Fruit fly (Drosophila melanogaster): ENCODE results near the gene S.
A peak's percentile ranks its signal among the peaks of the same experiment; 100 is the strongest.

Gene S

dm6 chr2L:1094724-1095123 lies 17.1 kb upstream of the S start (continued):
- TF ChIP-seq z (GFP tag; IDR thresholded peaks at IDR 0.05) (no peak), twi (tag; optimal IDR thresholded peaks at IDR 0.05) (no peak), grn (GFP tag; optimal IDR thresholded peaks at IDR 0.05) (no peak), HLH54F (GFP tag; optimal IDR thresholded peaks at IDR 0.05) (no peak), oc (tag; optimal IDR thresholded peaks at IDR 0.05) (peak; percentile 50), Max (GFP tag; optimal IDR thresholded peaks at IDR 0.05) (no peak), Poxn (GFP tag; IDR thresholded peaks at IDR 0.05) (no peak), CG11085 (GFP tag; IDR thresholded peaks at IDR 0.05) (no peak), zen (tag; optimal IDR thresholded peaks at IDR 0.05) (no peak), CG33557 (GFP tag; optimal IDR thresholded peaks at IDR 0.05) (no peak), ham (GFP tag; IDR thresholded peaks at IDR 0.05) (no peak), Spps (tag; optimal IDR thresholded peaks at IDR 0.05) (no peak), CTCF (GFP tag; optimal IDR thresholded peaks at IDR 0.05) (no peak), ab (GFP tag; optimal IDR thresholded peaks at IDR 0.05) (no peak), CG11560 (tag; IDR thresholded peaks at IDR 0.05) (no peak), Dbx (GFP tag; IDR thresholded peaks at IDR 0.05) (no peak), Mad (GFP tag; optimal IDR thresholded peaks at IDR 0.05) (no peak), Ssrp (tag; optimal IDR thresholded peaks at IDR 0.05) (no peak), bbx (GFP tag; IDR thresholded peaks at IDR 0.05; ENCODE audit: partially characterized antibody) (no peak), mld (GFP tag; IDR thresholded peaks at IDR 0.05; ENCODE audit: partially characterized antibody) (no peak), Hsf (GFP tag; optimal IDR thresholded peaks at IDR 0.05) (no peak), CG9797 (GFP tag; optimal IDR thresholded peaks at IDR 0.05) (no peak), CG11456 (GFP tag; IDR thresholded peaks at IDR 0.05) (peak; percentile 37; the same call in 1 of the 3 replicates), CG6813 (GFP tag; optimal IDR thresholded peaks at IDR 0.05) (peak; percentile 65), kay (GFP tag; optimal IDR thresholded peaks at IDR 0.05) (no peak), HmgD (GFP tag; optimal IDR thresholded peaks at IDR 0.05) (no peak), chinmo (GFP tag; IDR thresholded peaks at IDR 0.05; ENCODE audit: partially characterized antibody) (no peak), sob (GFP tag; IDR thresholded peaks at IDR 0.05) (peak; percentile 35; the same call in 1 of the 2 replicates), fd96Cb (tag; optimal IDR thresholded peaks at IDR 0.05) (no peak), Nf-YB (GFP tag; optimal IDR thresholded peaks at IDR 0.05) (no peak), trh (GFP tag; optimal IDR thresholded peaks at IDR 0.05) (peak; percentile 6), pan (optimal IDR thresholded peaks at IDR 0.05) (no peak), pan (GFP tag; optimal IDR thresholded peaks at IDR 0.05 in 1 of 2, IDR thresholded peaks at IDR 0.05 in 1 of 2) (peak in 1 of 2 experiments; percentile 44), CG33213 (GFP tag; optimal IDR thresholded peaks at IDR 0.05) (no peak), MESR4 (GFP tag; optimal IDR thresholded peaks at IDR 0.05) (no peak), prd (optimal IDR thresholded peaks at IDR 0.05) (no peak), prd (GFP tag; IDR thresholded peaks at IDR 0.05) (no peak), C15 (GFP tag; IDR thresholded peaks at IDR 0.05) (no peak), h (optimal IDR thresholded peaks at IDR 0.05) (no peak), bowl (GFP tag; IDR thresholded peaks at IDR 0.05) (no peak), E2f1 (GFP tag; IDR thresholded peaks at IDR 0.05) (no peak), CG14860 (GFP tag; IDR thresholded peaks at IDR 0.05; ENCODE audit: partially characterized antibody) (no peak), pros (GFP tag; optimal IDR thresholded peaks at IDR 0.05) (no peak), CG13123 (GFP tag; optimal IDR thresholded peaks at IDR 0.05) (no peak), Usf (GFP tag; optimal IDR thresholded peaks at IDR 0.05) (no peak), Dfd (GFP tag; optimal IDR thresholded peaks at IDR 0.05) (no peak), CG15011 (GFP tag; optimal IDR thresholded peaks at IDR 0.05) (peak; percentile 23), Opbp (GFP tag; IDR thresholded peaks at IDR 0.05; ENCODE audit: partially characterized antibody) (no peak), Scr (GFP tag; IDR thresholded peaks at IDR 0.05; ENCODE audit: partially characterized antibody) (no peak), sug (tag; optimal IDR thresholded peaks at IDR 0.05) (peak; percentile 33), CG18599 (GFP tag; optimal IDR thresholded peaks at IDR 0.05) (peak; percentile 37), Abd-B (GFP tag; optimal IDR thresholded peaks at IDR 0.05) (no peak), CG12769 (tag; optimal IDR thresholded peaks at IDR 0.05) (peak; percentile 47)
